Fruit fly (Drosophila melanogaster): ENCODE results near the gene CG46457.

Gene CG46457

DNA sequence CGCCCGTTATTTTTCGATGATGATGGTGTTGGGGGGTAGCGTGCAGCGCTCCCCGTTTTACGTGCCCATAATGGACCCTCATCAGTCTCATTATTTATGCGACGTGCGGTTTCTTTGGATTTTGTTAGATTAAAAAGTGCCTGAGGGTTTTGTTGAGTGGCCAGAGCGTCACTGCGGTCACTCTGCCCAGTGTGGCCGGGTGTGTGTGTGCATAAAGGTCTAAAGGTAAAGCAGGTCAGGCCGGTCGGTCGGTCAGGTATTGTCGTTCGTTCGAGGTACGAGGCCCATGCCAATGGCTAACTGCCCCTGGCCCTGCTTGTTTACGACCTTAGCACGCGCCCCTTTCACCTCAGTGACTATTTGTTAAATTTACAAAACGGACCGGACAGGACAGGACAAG, 19.3 kb downstream of the CG46457 start:
- TF ChIP-seq h (optimal IDR thresholded peaks at IDR 0.05) (no peak), ttk (optimal IDR thresholded peaks at IDR 0.05) (no peak), insv (optimal IDR thresholded peaks at IDR 0.05) (no peak), Sin3A (optimal IDR thresholded peaks at IDR 0.05) (no peak), Myc (optimal IDR thresholded peaks at IDR 0.05) (no peak), psq (optimal IDR thresholded peaks at IDR 0.05) (no peak)

DNA sequence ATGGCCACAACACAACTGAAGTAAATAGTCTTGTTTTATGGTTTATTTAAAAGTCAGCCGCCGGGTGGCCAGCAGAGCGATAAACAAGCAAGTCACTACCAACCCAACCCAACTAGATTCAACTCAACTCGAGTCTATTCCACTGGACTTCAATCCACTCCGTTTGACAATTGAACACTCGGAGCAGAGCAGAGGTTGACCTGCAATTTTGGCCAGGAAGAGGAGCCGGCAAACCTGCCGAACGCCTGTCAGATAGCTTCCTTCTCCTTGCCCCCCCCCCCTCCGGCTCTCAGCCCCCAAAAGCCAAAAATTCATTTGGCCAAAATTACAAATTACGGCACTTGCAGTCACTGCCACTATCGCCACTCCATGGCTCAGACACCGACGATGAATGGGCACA, 46.9 kb downstream of the CG46457 start:
- no peak for TF ChIP-seq ttk (optimal IDR thresholded peaks at IDR 0.05)
- TF ChIP-seq psq (optimal IDR thresholded peaks at IDR 0.05), result no peak
- TF ChIP-seq Sin3A (optimal IDR thresholded peaks at IDR 0.05), result no peak
- no peak for TF ChIP-seq insv (optimal IDR thresholded peaks at IDR 0.05)
- no peak for TF ChIP-seq h (optimal IDR thresholded peaks at IDR 0.05)
- TF ChIP-seq Myc (optimal IDR thresholded peaks at IDR 0.05), result no peak
